Worm (Caenorhabditis elegans) whole organism, L1 larva: ENCODE data around the gene srxa-4.

Experiments
- C04F5.9 ChIP-seq: sonication (generic microtip); optimal IDR thresholded peaks from 2 replicates; lab custom pipeline; 2016; ENCODE audit warnings: missing genetic modification characterization, missing compliant biosample characterization
- F16B12.6 ChIP-seq: fragments of 150-350 bp; optimal IDR thresholded peaks from 2 replicates; lab custom pipeline; 2014; ENCODE audit warnings: missing biosample characterization, missing genetic modification characterization
- Y116A8C.19 ChIP-seq: sonication (generic microtip); optimal IDR thresholded peaks from 2 replicates; lab custom pipeline; 2016; ENCODE audit warnings: missing compliant biosample characterization, missing genetic modification characterization, borderline replicate concordance
- alr-1 ChIP-seq: fragments of 200-800 bp; sonication (Bioruptor generic); optimal IDR thresholded peaks from 2 replicates; lab custom pipeline; 2018; ENCODE audit warnings: borderline replicate concordance, mild to moderate bottlenecking, missing genetic modification characterization, missing compliant biosample characterization
- aly-2 ChIP-seq: fragments of 150-350 bp; optimal IDR thresholded peaks from 2 replicates; lab custom pipeline; 2014; ENCODE audit warnings: missing biosample characterization, missing genetic modification characterization
- blmp-1 ChIP-seq: fragments of 150-350 bp; optimal IDR thresholded peaks from 2 replicates; lab custom pipeline; 2014; ENCODE audit warnings: missing biosample characterization, missing genetic modification characterization
- ceh-8 ChIP-seq: fragments of 200-800 bp; sonication (Bioruptor generic); optimal IDR thresholded peaks from 2 replicates; lab custom pipeline; 2018; ENCODE audit warnings: mild to moderate bottlenecking, missing genetic modification characterization, moderate library complexity, missing compliant biosample characterization
- dpl-1 ChIP-seq, 3 experiments: fragments of 150-350 bp in 2 of 3; sonication (generic microtip) in 1 of 3; optimal IDR thresholded peaks; 2 replicates each; lab custom pipeline; 2014 to 2017; ENCODE audit warnings: missing biosample characterization in 3 of 3, missing genetic modification characterization in 3 of 3, missing genetic modification reagents in 3 of 3
- efl-3 ChIP-seq: fragments of 200-800 bp; sonication (Bioruptor generic); optimal IDR thresholded peaks from 2 replicates; lab custom pipeline; 2018; ENCODE audit warnings: mild to moderate bottlenecking, missing genetic modification characterization, missing compliant biosample characterization
- egl-27 ChIP-seq, 2 experiments: fragments of 150-350 bp in 1 of 2; sonication (generic microtip); optimal IDR thresholded peaks; 3 replicates each; lab custom pipeline; 2017 to 2018; ENCODE audit warnings: missing biosample characterization in 2 of 2, missing genetic modification characterization in 2 of 2, missing genetic modification reagents in 2 of 2
- elt-2 ChIP-seq: sonication (generic microtip); optimal IDR thresholded peaks from 2 replicates; lab custom pipeline; 2016; ENCODE audit warnings: missing genetic modification characterization, mild to moderate bottlenecking, inconsistent platforms, missing compliant biosample characterization, missing genetic modification reagents
- fkh-8 ChIP-seq: sonication (generic microtip); optimal IDR thresholded peaks from 2 replicates; lab custom pipeline; 2016; ENCODE audit warnings: mild to moderate bottlenecking, missing genetic modification characterization, missing compliant biosample characterization
- fos-1 ChIP-seq: fragments of 150-350 bp; optimal IDR thresholded peaks from 2 replicates; lab custom pipeline; 2014; ENCODE audit warnings: missing biosample characterization, missing genetic modification characterization
- grh-1 ChIP-seq: fragments of 200-800 bp; sonication (Bioruptor generic); IDR thresholded peaks from 2 replicates; pipeline ENCODE4 v1.3.6; 2022; ENCODE audit warnings: missing genetic modification reagents, missing genetic modification characterization, missing compliant biosample characterization
- hlh-17 ChIP-seq: fragments of 200-800 bp; sonication (Bioruptor generic); optimal IDR thresholded peaks from 2 replicates; lab custom pipeline; 2018; ENCODE audit warnings: missing genetic modification characterization, mild to moderate bottlenecking, missing compliant biosample characterization, moderate library complexity, borderline replicate concordance
- hlh-4 ChIP-seq: sonication (generic microtip); optimal IDR thresholded peaks from 2 replicates; lab custom pipeline; 2016; ENCODE audit warnings: mild to moderate bottlenecking, missing genetic modification characterization, missing compliant biosample characterization
- lin-14 ChIP-seq: fragments of 200-800 bp; sonication (Bioruptor generic); optimal IDR thresholded peaks from 2 replicates; lab custom pipeline; 2018; ENCODE audit warnings: mild to moderate bottlenecking, missing genetic modification characterization, moderate library complexity, missing compliant biosample characterization
- lin-35 ChIP-seq, 2 experiments: fragments of 150-350 bp; optimal IDR thresholded peaks; 2 replicates each; lab custom pipeline; 2014; ENCODE audit warnings: missing biosample characterization in 2 of 2, missing genetic modification characterization in 2 of 2, missing genetic modification reagents in 2 of 2
- lin-39 ChIP-seq: fragments of 150-350 bp; optimal IDR thresholded peaks from 2 replicates; lab custom pipeline; 2014; ENCODE audit warnings: missing biosample characterization, missing genetic modification reagents, missing genetic modification characterization
- lir-3 ChIP-seq: sonication (generic microtip); optimal IDR thresholded peaks from 2 replicates; lab custom pipeline; 2016; ENCODE audit warnings: mild to moderate bottlenecking, missing genetic modification characterization, moderate library complexity, missing compliant biosample characterization; ENCODE audit not compliant: poor library complexity
- mab-9 ChIP-seq: fragments of 200-800 bp; sonication (Bioruptor generic); IDR thresholded peaks from 2 replicates; pipeline ENCODE4 v1.3.6; 2022; ENCODE audit warnings: missing genetic modification reagents, missing genetic modification characterization, missing compliant biosample characterization
- nhr-20 ChIP-seq: sonication (generic microtip); optimal IDR thresholded peaks from 2 replicates; lab custom pipeline; 2016; ENCODE audit warnings: mild to moderate bottlenecking, missing genetic modification characterization, missing compliant biosample characterization
- nhr-28 ChIP-seq: fragments of 150-350 bp; optimal IDR thresholded peaks from 2 replicates; lab custom pipeline; 2014; ENCODE audit warnings: missing biosample characterization, missing genetic modification characterization
- nhr-47 ChIP-seq: sonication (generic microtip); optimal IDR thresholded peaks from 2 replicates; lab custom pipeline; 2016; ENCODE audit warnings: mild to moderate bottlenecking, missing genetic modification characterization, moderate library complexity, missing compliant biosample characterization
- nhr-71 ChIP-seq: sonication (generic microtip); optimal IDR thresholded peaks from 2 replicates; lab custom pipeline; 2016; ENCODE audit warnings: mild to moderate bottlenecking, missing genetic modification characterization, moderate library complexity, missing compliant biosample characterization
- nhr-76 ChIP-seq: sonication (generic microtip); optimal IDR thresholded peaks from 2 replicates; lab custom pipeline; 2017; ENCODE audit warnings: missing biosample characterization, missing genetic modification characterization
- nhr-77 ChIP-seq: fragments of 150-350 bp; optimal IDR thresholded peaks from 2 replicates; lab custom pipeline; 2014; ENCODE audit warnings: missing biosample characterization, missing genetic modification characterization
- nhr-84 ChIP-seq: sonication (generic microtip); optimal IDR thresholded peaks from 2 replicates; lab custom pipeline; 2017; ENCODE audit warnings: missing biosample characterization, missing genetic modification characterization
- nhr-85 ChIP-seq: sonication (generic microtip); peaks from one replicate; lab custom pipeline; 2016; ENCODE audit warnings: missing genetic modification characterization, inconsistent platforms, missing compliant biosample characterization
- snpc-4 ChIP-seq: fragments of 150-350 bp; optimal IDR thresholded peaks from 2 replicates; lab custom pipeline; 2014; ENCODE audit warnings: missing biosample characterization, missing genetic modification characterization
- snu-23 ChIP-seq: sonication (generic microtip); optimal IDR thresholded peaks from 2 replicates; lab custom pipeline; 2016; ENCODE audit warnings: missing genetic modification characterization, missing compliant biosample characterization
- sox-4 ChIP-seq: sonication (generic microtip); optimal IDR thresholded peaks from 2 replicates; lab custom pipeline; 2016; ENCODE audit warnings: missing genetic modification characterization, missing compliant biosample characterization
- sptf-1 ChIP-seq: fragments of 150-350 bp; optimal IDR thresholded peaks from 2 replicates; lab custom pipeline; 2014; ENCODE audit warnings: missing biosample characterization, missing genetic modification characterization
- swsn-7 ChIP-seq: sonication (generic microtip); optimal IDR thresholded peaks from 2 replicates; lab custom pipeline; 2016; ENCODE audit warnings: missing genetic modification characterization, missing compliant biosample characterization
- unc-130 ChIP-seq: fragments of 150-350 bp; optimal IDR thresholded peaks from 2 replicates; lab custom pipeline; 2017; ENCODE audit warnings: missing biosample characterization, missing genetic modification characterization, inconsistent platforms
- unc-62 ChIP-seq: fragments of 150-350 bp; optimal IDR thresholded peaks from 2 replicates; lab custom pipeline; 2014; ENCODE audit warnings: missing biosample characterization, missing genetic modification reagents, missing genetic modification characterization
- unc-98 ChIP-seq: fragments of 200-800 bp; sonication (Bioruptor generic); IDR thresholded peaks from 2 replicates; pipeline ENCODE4 v1.3.6; 2022; ENCODE audit warnings: missing genetic modification characterization, missing compliant biosample characterization
- vab-15 ChIP-seq: sonication (generic microtip); optimal IDR thresholded peaks from 2 replicates; lab custom pipeline; 2017; ENCODE audit warnings: missing genotype, mild to moderate bottlenecking, missing genetic modification characterization, missing compliant biosample characterization
- xbp-1 ChIP-seq: sonication (generic microtip); optimal IDR thresholded peaks from 2 replicates; lab custom pipeline; 2016; ENCODE audit warnings: missing genetic modification characterization, missing compliant biosample characterization
- zag-1 ChIP-seq: fragments of 150-350 bp; optimal IDR thresholded peaks from 2 replicates; lab custom pipeline; 2014; ENCODE audit warnings: missing biosample characterization, missing genetic modification characterization
- zip-4 ChIP-seq: fragments of 200-800 bp; sonication (Bioruptor generic); optimal IDR thresholded peaks from 2 replicates; lab custom pipeline; 2018; ENCODE audit warnings: mild to moderate bottlenecking, missing genetic modification characterization, moderate library complexity, missing compliant biosample characterization

Gene srxa-4

DNA sequence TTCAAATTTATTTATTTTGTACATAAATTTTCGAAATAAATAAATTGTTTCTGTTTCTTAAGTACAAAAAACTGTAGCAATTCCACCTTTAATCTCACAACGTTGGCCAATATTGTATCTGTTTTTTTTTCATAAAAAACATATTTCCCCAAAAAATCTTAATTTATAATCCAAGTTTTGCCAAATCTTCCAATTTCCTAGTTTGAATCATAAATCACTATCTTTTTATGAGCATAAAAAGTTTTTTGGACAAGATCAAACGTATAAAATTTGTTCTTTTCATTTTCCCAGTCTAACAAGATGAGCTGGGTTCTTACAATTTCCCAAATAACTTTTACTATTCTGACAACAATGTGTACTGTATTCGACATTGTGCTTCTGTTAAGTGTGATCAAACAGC lies at the start of gene srxa-4:
srxa-4 (plus strand) TSS at position 301 of the 400 bp plus-strand sequence.
- TF ChIP-seq lin-39 (tag; lab: Kevin White, UChicago) (no peak), nhr-20 (tag; lab: Kevin White, UChicago) (no peak), zip-4 (GFP tag; lab: Kevin White, UChicago) (no peak), lin-35 (GFP tag; optimal IDR thresholded peaks at IDR 0.05; lab: Kevin White, UChicago) (no peak), fkh-8 (tag; lab: Kevin White, UChicago) (no peak), blmp-1 (tag; lab: Kevin White, UChicago) (no peak), fos-1 (tag; lab: Kevin White, UChicago) (no peak), snpc-4 (no peak), hlh-4 (tag; lab: Kevin White, UChicago) (no peak), snu-23 (no peak), nhr-71 (tag; lab: Kevin White, UChicago) (no peak), hlh-17 (no peak), egl-27 (tag; optimal IDR thresholded peaks at IDR 0.05; lab: Kevin White, UChicago) (no peak), swsn-7 (tag; lab: Kevin White, UChicago) (no peak)

DNA sequence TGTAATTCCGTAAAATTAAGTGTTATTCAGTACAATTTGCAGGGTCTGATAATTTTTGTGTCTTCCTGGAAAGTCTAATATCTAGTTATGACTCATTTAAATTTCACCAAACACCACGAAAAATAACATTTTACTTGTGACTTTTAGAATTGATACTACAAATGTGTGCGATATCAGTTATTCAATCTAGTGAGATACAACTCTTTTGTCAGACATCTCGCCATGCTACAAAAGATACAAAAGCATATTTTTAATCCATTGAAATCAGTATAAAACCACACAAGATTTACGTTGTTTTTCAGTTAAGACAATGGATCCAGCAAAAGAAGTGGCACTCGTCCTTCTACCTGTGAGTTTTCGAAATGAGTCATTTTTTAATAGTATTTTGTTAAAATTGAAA lies 46.2 kb upstream of the srxa-4 start, which contains the start of gene srx-56:
srx-56 (plus strand) TSS at position 301 of the 400 bp plus-strand sequence.
- no peak for TF ChIP-seq snpc-4
- peak; percentile 50 for TF ChIP-seq fkh-8 (tag; lab: Kevin White, UChicago)

DNA sequence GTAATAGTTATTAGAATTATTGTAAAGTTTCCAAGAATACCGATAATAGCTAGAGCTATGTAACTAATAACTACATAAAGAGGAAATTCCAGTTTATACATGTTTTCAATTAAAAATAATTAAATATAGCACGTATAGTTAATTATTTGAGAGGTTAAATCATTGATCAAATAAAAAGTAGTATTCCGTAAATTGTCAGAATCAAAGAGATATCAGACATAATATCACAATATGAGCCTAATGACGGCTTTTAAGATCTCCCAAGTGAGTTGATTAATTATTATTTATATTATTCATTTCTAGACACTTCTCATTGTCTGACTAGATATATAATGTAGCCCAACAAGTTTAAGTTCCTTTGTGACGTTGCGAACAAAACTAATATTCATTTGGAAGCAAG lies 40.9 kb upstream of the srxa-4 start, which contains the start of gene srsx-24:
srsx-24 (minus strand) TSS at position 101 of the 400 bp plus-strand sequence.
- TF ChIP-seq ceh-8, result peak; percentile 40
- no peak for TF ChIP-seq dpl-1 (GFP tag; optimal IDR thresholded peaks at IDR 0.05; lab: Kevin White, UChicago)

DNA sequence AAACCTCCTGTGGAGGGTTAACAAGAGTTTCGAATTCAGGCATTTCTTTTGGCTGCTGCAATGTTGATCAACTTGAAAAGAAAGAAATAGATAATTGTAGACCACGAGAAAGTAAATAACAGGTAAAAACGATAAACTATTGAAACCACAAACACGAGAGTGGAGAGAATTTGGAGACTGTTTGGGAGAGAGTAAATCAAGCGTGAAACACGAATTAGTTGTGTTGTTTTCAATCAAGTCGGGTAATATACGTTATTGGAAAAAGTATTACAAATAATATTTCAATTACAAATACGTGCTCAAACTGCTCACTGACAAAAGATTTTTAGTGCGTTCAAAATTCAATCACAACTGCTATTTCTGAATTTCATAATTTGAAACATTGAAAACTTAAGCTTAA lies 39.3 kb upstream of the srxa-4 start, which contains the start of gene C03G6.17:
C03G6.17 (minus strand) TSS at position 101 of the 400 bp plus-strand sequence.
- TF ChIP-seq nhr-85 (tag; lab: Kevin White, UChicago) (peak; percentile 63), blmp-1 (tag; lab: Kevin White, UChicago) (peak; percentile 22), C04F5.9 (tag; lab: Kevin White, UChicago) (no peak)

DNA sequence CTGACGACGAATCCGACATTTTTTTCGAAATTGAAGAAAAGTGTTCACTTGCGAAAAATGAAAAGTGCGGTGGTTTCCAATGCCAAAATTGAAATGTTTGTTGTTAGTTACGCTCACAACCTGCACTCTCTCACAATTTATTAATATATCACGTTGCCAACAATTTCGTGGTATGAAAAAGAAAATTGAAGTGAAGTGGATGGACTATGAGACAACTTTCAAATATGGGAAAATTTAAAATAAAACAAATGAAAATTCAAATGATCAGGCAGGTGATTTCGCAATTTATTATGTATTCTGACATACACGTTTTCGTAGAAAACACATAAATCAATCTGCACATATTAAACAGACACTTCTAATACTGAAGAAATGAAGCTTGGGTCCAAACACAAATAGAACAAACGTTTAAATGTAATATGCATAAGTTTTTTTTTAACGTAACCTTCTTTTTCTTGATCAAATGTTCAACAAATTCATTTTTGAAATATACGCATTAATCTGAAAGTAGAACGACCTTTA lies 34.1 kb upstream of the srxa-4 start, which contains the start of gene srp-6:
srp-6 (minus strand) TSS at position 51 of the 522 bp plus-strand sequence.
- no peak for TF ChIP-seq ceh-8
- TF ChIP-seq sox-4, result no peak
- peak; percentile 47 for TF ChIP-seq nhr-71 (tag; lab: Kevin White, UChicago)
- TF ChIP-seq unc-62 (GFP tag; lab: Kevin White, UChicago), result no peak
- no peak for TF ChIP-seq hlh-17
- no peak for TF ChIP-seq xbp-1 (tag; lab: Kevin White, UChicago)
- TF ChIP-seq fos-1 (tag; lab: Kevin White, UChicago), result no peak
- TF ChIP-seq snu-23, result no peak
- TF ChIP-seq C04F5.9 (tag; lab: Kevin White, UChicago), result no peak
- no peak for TF ChIP-seq F16B12.6 (tag; lab: Kevin White, UChicago)
- no peak for TF ChIP-seq zag-1 (tag; lab: Kevin White, UChicago)
- TF ChIP-seq hlh-4 (tag; lab: Kevin White, UChicago), result peak; percentile 57
- no peak for TF ChIP-seq sptf-1 (tag; lab: Kevin White, UChicago)
- TF ChIP-seq Y116A8C.19 (tag; lab: Kevin White, UChicago), result no peak
- TF ChIP-seq vab-15 (tag; lab: Kevin White, UChicago), result no peak
- TF ChIP-seq aly-2 (tag; lab: Kevin White, UChicago), result no peak
- TF ChIP-seq lir-3, result no peak
- peak; percentile 37 for TF ChIP-seq lin-14
- TF ChIP-seq elt-2 (tag; lab: Kevin White, UChicago), result no peak
- no peak for TF ChIP-seq nhr-84 (tag; lab: Kevin White, UChicago)
- TF ChIP-seq nhr-76 (tag; lab: Kevin White, UChicago), result no peak
- TF ChIP-seq grh-1 (GFP tag; lab: Robert Waterston, UW), result no peak
- no peak for TF ChIP-seq lin-35 (GFP tag; optimal IDR thresholded peaks at IDR 0.05; lab: Kevin White, UChicago)
- TF ChIP-seq nhr-47 (tag; lab: Kevin White, UChicago), result no peak
- TF ChIP-seq unc-98 (GFP tag; lab: Robert Waterston, UW), result no peak
- no peak for TF ChIP-seq nhr-28 (tag; lab: Kevin White, UChicago)
- TF ChIP-seq alr-1 (tag; lab: Kevin White, UChicago), result no peak
- TF ChIP-seq efl-3 (GFP tag; lab: Kevin White, UChicago), result no peak
- TF ChIP-seq nhr-77 (tag; lab: Kevin White, UChicago), result no peak
- TF ChIP-seq nhr-20 (tag; lab: Kevin White, UChicago), result no peak
- no peak for TF ChIP-seq mab-9 (GFP tag; lab: Robert Waterston, UW)
- TF ChIP-seq unc-130 (tag; lab: Kevin White, UChicago), result no peak
